Worm (Caenorhabditis elegans) whole organism, mixed stage, embryonic: ENCODE results near the gene vha-12.

Source experiments
- elt-3 ChIP-seq: fragments of 150-350 bp; optimal IDR thresholded peaks from 2 replicates; lab custom pipeline; 2014; ENCODE audit warnings: missing biosample characterization, missing genetic modification characterization
- lsy-2 ChIP-seq: fragments of 150-350 bp; optimal IDR thresholded peaks from 2 replicates; lab custom pipeline; 2014; ENCODE audit warnings: missing biosample characterization, missing genetic modification characterization
- nhr-12 ChIP-seq: fragments of 150-350 bp; optimal IDR thresholded peaks from 2 replicates; lab custom pipeline; 2014; ENCODE audit warnings: missing biosample characterization, missing genetic modification characterization
- nhr-237 ChIP-seq: fragments of 150-350 bp; optimal IDR thresholded peaks from 2 replicates; lab custom pipeline; 2014; ENCODE audit warnings: missing biosample characterization, missing genetic modification characterization
- nhr-28 ChIP-seq: fragments of 150-350 bp; optimal IDR thresholded peaks from 2 replicates; lab custom pipeline; 2014; ENCODE audit warnings: missing biosample characterization, missing genetic modification characterization
- nhr-76 ChIP-seq: sonication (generic microtip); optimal IDR thresholded peaks from 2 replicates; lab custom pipeline; 2017; ENCODE audit warnings: missing biosample characterization, missing genetic modification characterization
- pha-4 ChIP-seq: fragments of 150-350 bp; optimal IDR thresholded peaks from 2 replicates; lab custom pipeline; 2018; ENCODE audit warnings: missing biosample characterization, missing genetic modification reagents, missing genetic modification characterization
- snpc-4 ChIP-seq: fragments of 150-350 bp; optimal IDR thresholded peaks from 2 replicates; lab custom pipeline; 2014; ENCODE audit warnings: missing biosample characterization, missing genetic modification characterization
- unc-62 ChIP-seq: fragments of 150-350 bp; optimal IDR thresholded peaks from 2 replicates; lab custom pipeline; 2014; ENCODE audit warnings: missing biosample characterization, missing genetic modification reagents, missing genetic modification characterization

- TF ChIP-seq lsy-2 (tag; lab: Kevin White, UChicago) (no peak), nhr-76 (tag; lab: Kevin White, UChicago) (no peak), elt-3 (no peak), nhr-237 (no peak), pha-4 (peak; percentile 55), snpc-4 (tag; lab: Kevin White, UChicago) (no peak), nhr-12 (tag; lab: Kevin White, UChicago) (no peak), unc-62 (GFP tag; lab: Kevin White, UChicago) (no peak), nhr-28 (tag; lab: Kevin White, UChicago) (no peak)
Observed at ce11 chrX:4142202-4142601, 48.7 kb upstream of the vha-12 start.
